Fruit fly (Drosophila melanogaster): ENCODE results near the gene RhoGAP93B.
A peak's percentile ranks its signal among the peaks of the same experiment; 100 is the strongest.

RhoGAP93B gene

DNA sequence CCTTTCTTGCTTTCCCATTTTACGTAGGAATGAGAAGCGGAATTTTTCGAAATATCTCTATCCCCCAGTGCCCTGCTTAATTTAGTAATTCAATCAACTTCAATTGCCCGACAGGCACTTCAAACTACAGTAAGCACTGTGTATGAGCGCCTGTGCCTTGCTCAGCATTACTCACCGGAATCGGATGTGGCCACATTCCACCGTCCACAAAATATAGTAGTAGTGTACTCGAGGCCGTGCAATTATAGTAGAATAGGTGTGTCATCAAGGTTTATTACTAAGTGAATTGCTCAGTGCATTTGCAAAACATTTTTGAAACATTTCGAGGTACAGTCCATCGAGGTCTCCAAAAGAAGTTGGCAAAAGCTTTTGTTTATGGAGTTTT, 31.9 kb downstream of the RhoGAP93B start:
- no peak for TF ChIP-seq esn (GFP tag; optimal IDR thresholded peaks at IDR 0.05)
- TF ChIP-seq CG8319 (GFP tag; optimal IDR thresholded peaks at IDR 0.05), result peak; percentile 50
- TF ChIP-seq fd59A (GFP tag; optimal IDR thresholded peaks at IDR 0.05), result no peak
- TF ChIP-seq CG3032 (tag; optimal IDR thresholded peaks at IDR 0.05), result no peak
- peak; percentile 39 for TF ChIP-seq Eip78C (GFP tag)
- TF ChIP-seq svp (GFP tag), result no peak
- no peak for TF ChIP-seq CG32006 (GFP tag; optimal IDR thresholded peaks at IDR 0.05)
- TF ChIP-seq pdm3 (GFP tag; optimal IDR thresholded peaks at IDR 0.05), result no peak
- TF ChIP-seq fkh (GFP tag; optimal IDR thresholded peaks at IDR 0.05), result no peak
- TF ChIP-seq Hr4 (GFP tag; optimal IDR thresholded peaks at IDR 0.05), result peak; percentile 14
- peak; percentile 2 for TF ChIP-seq CG6276 (GFP tag; optimal IDR thresholded peaks at IDR 0.05)
- TF ChIP-seq eg (GFP tag; IDR thresholded peaks at IDR 0.05), result peak; percentile 55; the same call in 1 of the 3 replicates

DNA sequence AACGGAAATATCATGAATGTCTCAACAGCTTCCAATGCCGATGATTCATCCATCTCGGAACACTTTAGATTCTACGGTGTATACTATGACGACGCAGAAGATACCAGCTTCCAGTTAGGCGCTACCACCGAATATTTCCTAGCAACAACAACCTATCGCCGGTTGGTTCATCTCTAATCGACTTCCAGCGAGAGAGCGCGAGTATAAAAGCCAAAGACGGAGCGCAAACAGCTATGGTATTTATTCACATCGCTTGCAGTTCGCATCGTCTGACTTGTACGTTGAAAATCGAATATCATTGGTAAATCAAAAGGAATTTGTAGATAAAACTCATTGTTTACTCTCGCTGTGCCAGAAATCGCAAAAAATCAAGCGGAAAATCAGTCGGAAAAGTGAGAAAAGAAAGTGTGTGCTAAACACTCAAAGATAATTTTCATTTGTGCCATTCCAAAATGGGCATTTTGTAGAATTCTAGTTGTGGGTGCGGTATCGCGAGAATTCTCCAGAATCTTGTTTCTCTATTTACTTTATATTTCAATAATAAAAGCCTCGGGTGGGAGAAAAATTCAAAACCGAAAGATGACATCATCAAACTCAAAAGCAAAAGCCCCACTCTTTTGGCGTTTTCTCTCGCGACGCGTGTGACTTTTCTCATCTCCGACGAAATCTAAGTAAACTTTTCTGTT, 32.5 kb downstream of the RhoGAP93B start, which contains the start of gene AnxB9:
Gene AnxB9 (plus strand): TSS at position 232 of the 686 bp plus-strand sequence.
- TF ChIP-seq CG6808 (GFP tag; optimal IDR thresholded peaks at IDR 0.05), result peak; percentile 10
- TF ChIP-seq net (GFP tag; optimal IDR thresholded peaks at IDR 0.05), result no peak
- TF ChIP-seq lz (GFP tag; optimal IDR thresholded peaks at IDR 0.05), result peak; percentile 0
- TF ChIP-seq Sox15 (GFP tag; optimal IDR thresholded peaks at IDR 0.05), result no peak
- TF ChIP-seq achi (GFP tag; optimal IDR thresholded peaks at IDR 0.05), result peak; percentile 36
- peak; percentile 27 for TF ChIP-seq topi (GFP tag; optimal IDR thresholded peaks at IDR 0.05)
- TF ChIP-seq CG3032 (tag; optimal IDR thresholded peaks at IDR 0.05), result peak; percentile 41
- TF ChIP-seq CG4318 (GFP tag; optimal IDR thresholded peaks at IDR 0.05), result no peak
- TF ChIP-seq Ets21C (GFP tag; optimal IDR thresholded peaks at IDR 0.05), result no peak
- peak; percentile 83 for TF ChIP-seq fkh (GFP tag; optimal IDR thresholded peaks at IDR 0.05)
- TF ChIP-seq fd85E (GFP tag; optimal IDR thresholded peaks at IDR 0.05), result no peak
- no peak for TF ChIP-seq CG11762 (GFP tag; optimal IDR thresholded peaks at IDR 0.05; ENCODE audit: insufficient read depth)
- no peak for TF ChIP-seq CG8319 (GFP tag; optimal IDR thresholded peaks at IDR 0.05)
- no peak for TF ChIP-seq dac (GFP tag; optimal IDR thresholded peaks at IDR 0.05)
- peak; percentile 34 for TF ChIP-seq Met (GFP tag; optimal IDR thresholded peaks at IDR 0.05)
- TF ChIP-seq Ets96B (tag; optimal IDR thresholded peaks at IDR 0.05), result peak; percentile 14
- no peak for TF ChIP-seq Lpt (GFP tag; optimal IDR thresholded peaks at IDR 0.05)
- no peak; the same call in 1 of the 2 replicates for TF ChIP-seq CG11294 (GFP tag; IDR thresholded peaks at IDR 0.05)
- no peak for TF ChIP-seq Hr39 (GFP tag; optimal IDR thresholded peaks at IDR 0.05)
- no peak for TF ChIP-seq CG10631 (GFP tag; optimal IDR thresholded peaks at IDR 0.05)
- no peak for TF ChIP-seq Blimp-1 (GFP tag; optimal IDR thresholded peaks at IDR 0.05)
- peak; percentile 44; the same call in 2 of the 3 replicates for TF ChIP-seq CG6163 (GFP tag; IDR thresholded peaks at IDR 0.05)
- TF ChIP-seq eg (GFP tag; IDR thresholded peaks at IDR 0.05), result peak; percentile 57; the same call in 2 of the 3 replicates
- peak; percentile 22 for TF ChIP-seq Eip75B (GFP tag; optimal IDR thresholded peaks at IDR 0.05)
- no peak for TF ChIP-seq CG10669 (GFP tag; optimal IDR thresholded peaks at IDR 0.05)
- no peak for TF ChIP-seq Eip93F (GFP tag; optimal IDR thresholded peaks at IDR 0.05)
- peak; percentile 49; the same call in 1 of the 2 replicates for TF ChIP-seq CG15336 (GFP tag; IDR thresholded peaks at IDR 0.05)
- no peak for TF ChIP-seq Gug (GFP tag; IDR thresholded peaks at IDR 0.05)
- TF ChIP-seq Smox (GFP tag; optimal IDR thresholded peaks at IDR 0.05), result no peak
- peak; percentile 42 for TF ChIP-seq CG3919 (GFP tag; optimal IDR thresholded peaks at IDR 0.05)
- TF ChIP-seq CG6276 (GFP tag; optimal IDR thresholded peaks at IDR 0.05), result peak; percentile 33
- TF ChIP-seq svp (GFP tag), result peak; percentile 46
- TF ChIP-seq dsx (GFP tag; optimal IDR thresholded peaks at IDR 0.05; ENCODE audit: poor library complexity, severe bottlenecking), result peak; percentile 58
- TF ChIP-seq CG34406 (GFP tag; optimal IDR thresholded peaks at IDR 0.05), result no peak
- TF ChIP-seq spab (GFP tag; optimal IDR thresholded peaks at IDR 0.05), result no peak
- no peak for TF ChIP-seq Hr4 (GFP tag; optimal IDR thresholded peaks at IDR 0.05)
- no peak for TF ChIP-seq CG31627 (GFP tag; optimal IDR thresholded peaks at IDR 0.05)
- TF ChIP-seq CG8119 (GFP tag; IDR thresholded peaks at IDR 0.05), result peak; percentile 29; the same call in 1 of the 3 replicates
- peak; percentile 80 for TF ChIP-seq CG6854 (GFP tag; optimal IDR thresholded peaks at IDR 0.05)
- peak; percentile 3 for TF ChIP-seq OdsH (GFP tag; optimal IDR thresholded peaks at IDR 0.05)
- peak; percentile 6 for TF ChIP-seq CG7368 (GFP tag; optimal IDR thresholded peaks at IDR 0.05)
- TF ChIP-seq CG6792 (GFP tag; optimal IDR thresholded peaks at IDR 0.05), result no peak
- no peak for TF ChIP-seq acj6 (GFP tag; optimal IDR thresholded peaks at IDR 0.05)
- no peak for TF ChIP-seq salr (GFP tag; optimal IDR thresholded peaks at IDR 0.05)
